5 worm cellular contexts compared by ENCODE assay signal in the genomic region with DNA sequence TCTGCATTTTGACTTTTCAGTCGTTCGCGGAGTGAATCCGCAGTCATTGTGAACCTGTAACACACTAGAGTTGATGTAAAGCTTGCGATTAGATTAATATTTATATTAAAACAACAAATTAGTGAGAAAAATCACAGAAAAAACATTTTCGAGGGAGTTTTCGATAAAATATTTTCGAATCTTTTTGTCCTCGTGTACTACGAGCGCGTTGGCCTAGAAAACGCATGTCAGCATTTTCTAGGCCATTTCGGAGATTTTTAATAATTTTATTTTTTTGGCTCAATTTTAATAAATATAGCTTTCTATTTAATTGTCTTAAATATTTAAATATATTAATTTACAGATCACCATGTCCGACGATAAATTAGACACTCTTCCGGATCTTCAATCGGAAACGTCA.
TF ChIP-seq lines count a peak whose summit lies in the region.

A gene (plus strand): TSS at position 344 of the 400 bp plus-strand sequence.

TF ChIP-seq in whole organism, L1 larva, 84 proteins besides CTCF, POLR2A, EP300 and RAD21 (continues in another document):
- TF ChIP-seq isw-1 (GFP tag; IDR thresholded peaks at IDR 0.05; lab: Robert Waterston, UW) = peak; percentile 46
- TF ChIP-seq Y116A8C.19 (tag; optimal IDR thresholded peaks at IDR 0.05; lab: Kevin White, UChicago; ENCODE audit: borderline replicate concordance) = peak; percentile 47
- no peak for TF ChIP-seq sup-37 (GFP tag; optimal IDR thresholded peaks at IDR 0.05; lab: Kevin White, UChicago)
- peak; percentile 84 for TF ChIP-seq nhr-71 (tag; optimal IDR thresholded peaks at IDR 0.05; lab: Kevin White, UChicago)
- no peak for TF ChIP-seq ceh-88 (GFP tag; IDR thresholded peaks at IDR 0.05; lab: Robert Waterston, UW)
- TF ChIP-seq lsy-2 (tag; optimal IDR thresholded peaks at IDR 0.05; lab: Kevin White, UChicago) = peak; percentile 77 to 83
- no peak for TF ChIP-seq elt-3 (tag; optimal IDR thresholded peaks at IDR 0.05; lab: Kevin White, UChicago)
- TF ChIP-seq nhr-76 (tag; optimal IDR thresholded peaks at IDR 0.05; lab: Kevin White, UChicago) = no peak
- TF ChIP-seq lin-14 (GFP tag; optimal IDR thresholded peaks at IDR 0.05; lab: Kevin White, UChicago) = peak; percentile 70
- no peak for TF ChIP-seq zag-1 (tag; optimal IDR thresholded peaks at IDR 0.05; lab: Kevin White, UChicago)
- no peak for TF ChIP-seq mab-9 (GFP tag; IDR thresholded peaks at IDR 0.05; lab: Robert Waterston, UW)
- TF ChIP-seq lin-39 (tag; optimal IDR thresholded peaks at IDR 0.05; lab: Kevin White, UChicago) = peak; percentile 5
- peak; percentile 72 for TF ChIP-seq snu-23 (GFP tag; optimal IDR thresholded peaks at IDR 0.05; lab: Kevin White, UChicago)
- TF ChIP-seq mdl-1 (tag; optimal IDR thresholded peaks at IDR 0.05; lab: Kevin White, UChicago) = no peak
- no peak for TF ChIP-seq hlh-17 (GFP tag; optimal IDR thresholded peaks at IDR 0.05; lab: Kevin White, UChicago; ENCODE audit: borderline replicate concordance)
- TF ChIP-seq lir-3 (tag; optimal IDR thresholded peaks at IDR 0.05; lab: Kevin White, UChicago; ENCODE audit: poor library complexity) = peak; percentile 90
- TF ChIP-seq unc-98 (GFP tag; IDR thresholded peaks at IDR 0.05; lab: Robert Waterston, UW) = peak; percentile 64; the same call in 1 of the 2 replicates

TF ChIP-seq in whole organism, L3 larva, 47 proteins besides CTCF, POLR2A, EP300 and RAD21 (continues in another document):
- no peak for TF ChIP-seq ztf-4 (tag; optimal IDR thresholded peaks at IDR 0.05; lab: Kevin White, UChicago)
- peak; percentile 77 for TF ChIP-seq nhr-43 (tag; optimal IDR thresholded peaks at IDR 0.05; lab: Kevin White, UChicago; ENCODE audit: poor library complexity, severe bottlenecking)
- peak; percentile 64 for TF ChIP-seq pha-4 (tag; optimal IDR thresholded peaks at IDR 0.05; lab: Kevin White, UChicago)
- peak; percentile 79 for TF ChIP-seq lin-15B (tag; optimal IDR thresholded peaks at IDR 0.05; lab: Kevin White, UChicago)
- no peak for TF ChIP-seq unc-62 (GFP tag; optimal IDR thresholded peaks at IDR 0.05; lab: Kevin White, UChicago)
- TF ChIP-seq ama-1 (optimal IDR thresholded peaks at IDR 0.05; lab: Kevin White, UChicago) = no peak
- TF ChIP-seq R02D3.7 (tag; optimal IDR thresholded peaks at IDR 0.05; lab: Kevin White, UChicago) = no peak
- peak; percentile 10 for TF ChIP-seq elt-2 (tag; optimal IDR thresholded peaks at IDR 0.05; lab: Kevin White, UChicago)
- TF ChIP-seq zag-1 (tag; optimal IDR thresholded peaks at IDR 0.05; lab: Kevin White, UChicago) = no peak
- TF ChIP-seq nhr-237 (tag; optimal IDR thresholded peaks at IDR 0.05; lab: Kevin White, UChicago) = no peak
- TF ChIP-seq hmg-11 (tag; optimal IDR thresholded peaks at IDR 0.05; lab: Kevin White, UChicago) = peak; percentile 8
- TF ChIP-seq elt-1 (tag; optimal IDR thresholded peaks at IDR 0.05; lab: Kevin White, UChicago) = no peak
- TF ChIP-seq mdl-1 (tag; optimal IDR thresholded peaks at IDR 0.05; lab: Kevin White, UChicago) = no peak
- TF ChIP-seq nhr-67 (tag; optimal IDR thresholded peaks at IDR 0.05; lab: Kevin White, UChicago) = no peak
- peak; percentile 35 for TF ChIP-seq nfya-1 (tag; optimal IDR thresholded peaks at IDR 0.05; lab: Kevin White, UChicago; ENCODE audit: insufficient read depth)
- peak; percentile 42 for TF ChIP-seq pqm-1 (tag; optimal IDR thresholded peaks at IDR 0.05; lab: Kevin White, UChicago)
- TF ChIP-seq tbx-2 (tag; optimal IDR thresholded peaks at IDR 0.05; lab: Kevin White, UChicago) = no peak
- no peak for TF ChIP-seq nhr-12 (tag; optimal IDR thresholded peaks at IDR 0.05; lab: Kevin White, UChicago)

TF ChIP-seq in whole organism, early embryonic, 17 proteins besides CTCF, POLR2A, EP300 and RAD21:
- TF ChIP-seq tbx-11 (GFP tag; IDR thresholded peaks at IDR 0.05; lab: Robert Waterston, UW) = no peak
- TF ChIP-seq ceh-13 (GFP tag; optimal IDR thresholded peaks at IDR 0.05; lab: Kevin White, UChicago) = no peak
- TF ChIP-seq pes-1 (GFP tag; IDR thresholded peaks at IDR 0.05; lab: Robert Waterston, UW) = peak; percentile 69
- no peak for TF ChIP-seq aly-1 (tag; optimal IDR thresholded peaks at IDR 0.05; lab: Kevin White, UChicago)
- no peak for TF ChIP-seq ceh-36 (tag; optimal IDR thresholded peaks at IDR 0.05; lab: Kevin White, UChicago)
- peak; percentile 51; the same call in 1 of the 2 replicates for TF ChIP-seq tbx-37 (GFP tag; conservative IDR thresholded peaks at IDR 0.05; lab: Robert Waterston, UW)
- no peak for TF ChIP-seq hmbx-1 (tag; optimal IDR thresholded peaks at IDR 0.05; lab: Kevin White, UChicago)
- TF ChIP-seq ets-7 (tag; optimal IDR thresholded peaks at IDR 0.05; lab: Kevin White, UChicago) = no peak

TF ChIP-seq in whole organism, midembryonic, 9 proteins besides CTCF, POLR2A, EP300 and RAD21:
- peak; percentile 43; the same call in 1 of the 2 replicates for TF ChIP-seq ztf-23 (GFP tag; IDR thresholded peaks at IDR 0.05; lab: Robert Waterston, UW)
- TF ChIP-seq T22C8.4 (GFP tag; IDR thresholded peaks at IDR 0.05; lab: Robert Waterston, UW) = peak; percentile 6; the same call in 1 of the 2 replicates
- TF ChIP-seq ref-1 (GFP tag; conservative IDR thresholded peaks at IDR 0.05; lab: Robert Waterston, UW) = no peak

TF ChIP-seq in whole organism, young adult, 124 proteins besides CTCF, POLR2A, EP300 and RAD21:
- TF ChIP-seq F10E7.11 (tag; optimal IDR thresholded peaks at IDR 0.05; lab: Kevin White, UChicago) = no peak
- TF ChIP-seq mcd-1 (GFP tag; IDR thresholded peaks at IDR 0.05; lab: Robert Waterston, UW) = peak; percentile 75
- no peak for TF ChIP-seq ekl-4 (GFP tag; IDR thresholded peaks at IDR 0.05; lab: Robert Waterston, UW)
- no peak for TF ChIP-seq ztf-3 (GFP tag; optimal IDR thresholded peaks at IDR 0.05; lab: Kevin White, UChicago)
- TF ChIP-seq unc-130 (GFP tag; optimal IDR thresholded peaks at IDR 0.05; lab: Kevin White, UChicago) = peak; percentile 70
- TF ChIP-seq hrde-1 (tag; optimal IDR thresholded peaks at IDR 0.05; lab: Kevin White, UChicago; ENCODE audit: borderline replicate concordance) = peak; percentile 9
- peak in 1 of 2 experiments; percentile 29 for TF ChIP-seq rec-8 (tag; optimal IDR thresholded peaks at IDR 0.05; lab: Kevin White, UChicago)
- no peak for TF ChIP-seq cebp-1 (GFP tag; IDR thresholded peaks at IDR 0.05; lab: Robert Waterston, UW)
- peak; percentile 22 for TF ChIP-seq cebp-1 (tag; optimal IDR thresholded peaks at IDR 0.05; lab: Kevin White, UChicago)
- TF ChIP-seq F22D6.2 (tag; optimal IDR thresholded peaks at IDR 0.05; lab: Kevin White, UChicago) = peak; percentile 21
- TF ChIP-seq ZK185.1 (tag; optimal IDR thresholded peaks at IDR 0.05; lab: Kevin White, UChicago; ENCODE audit: poor library complexity, severe bottlenecking) = peak; percentile 84
- no peak for TF ChIP-seq nhr-179 (tag; optimal IDR thresholded peaks at IDR 0.05; lab: Kevin White, UChicago)
- TF ChIP-seq let-607 (tag; optimal IDR thresholded peaks at IDR 0.05; lab: Kevin White, UChicago) = peak in 1 of 2 experiments; percentile 50
- TF ChIP-seq let-526 (GFP tag; IDR thresholded peaks at IDR 0.05; lab: Robert Waterston, UW) = no peak
- 0 out of 2 replicates have a peak, but pooled peaks have one; percentile 9 for TF ChIP-seq dox-1 (GFP tag; IDR thresholded peaks at IDR 0.05; lab: Robert Waterston, UW)
- TF ChIP-seq ceh-100 (GFP tag; IDR thresholded peaks at IDR 0.05; lab: Robert Waterston, UW) = no peak
- peak in 1 of 3 experiments; percentile 45 for TF ChIP-seq lin-35 (GFP tag; optimal IDR thresholded peaks at IDR 0.05; lab: Kevin White, UChicago)
- peak; percentile 24 for TF ChIP-seq madf-10 (tag; optimal IDR thresholded peaks at IDR 0.05; lab: Kevin White, UChicago)
- no peak for TF ChIP-seq snpc-3.4 (tag; optimal IDR thresholded peaks at IDR 0.05; lab: Kevin White, UChicago)
- TF ChIP-seq madf-6 (GFP tag; IDR thresholded peaks at IDR 0.05; lab: Robert Waterston, UW) = peak; percentile 41; the same call in 1 of the 2 replicates
- peak; percentile 24 for TF ChIP-seq lsl-1 (GFP tag; optimal IDR thresholded peaks at IDR 0.05; lab: Kevin White, UChicago)
- TF ChIP-seq Y67H2A.10 (GFP tag; conservative IDR thresholded peaks at IDR 0.05; lab: Robert Waterston, UW) = no peak
- TF ChIP-seq ceh-27 (GFP tag; optimal IDR thresholded peaks at IDR 0.05; lab: Kevin White, UChicago) = peak; percentile 42
- peak; percentile 8 for TF ChIP-seq K12H6.12 (tag; optimal IDR thresholded peaks at IDR 0.05; lab: Kevin White, UChicago)
- TF ChIP-seq attf-5 (GFP tag; optimal IDR thresholded peaks at IDR 0.05; lab: Kevin White, UChicago) = no peak
- TF ChIP-seq lin-40 (tag; optimal IDR thresholded peaks at IDR 0.05; lab: Kevin White, UChicago) = peak; percentile 33
- no peak for TF ChIP-seq snpc-4 (GFP tag; optimal IDR thresholded peaks at IDR 0.05; lab: Kevin White, UChicago)
- TF ChIP-seq snpc-4 (tag; optimal IDR thresholded peaks at IDR 0.05; lab: Kevin White, UChicago) = peak in 1 of 4 experiments; percentile 36
- peak; percentile 46 for TF ChIP-seq lin-54 (GFP tag; optimal IDR thresholded peaks at IDR 0.05; lab: Kevin White, UChicago)
